Worm (Caenorhabditis elegans) whole organism, late embryonic: ENCODE results near the gene srh-186.
"Not testable (repeated sequence)": the region's sequence is repeated elsewhere in the genome, so short reads cannot be mapped to it uniquely, and the experiment has no call there.

Experiments used
- F13H6.1 ChIP-seq: sonication (generic microtip); optimal IDR thresholded peaks from 2 replicates; lab custom pipeline; 2016; ENCODE audit warnings: missing genetic modification characterization, missing compliant biosample characterization
- ama-1 ChIP-seq: fragments of 150-350 bp; optimal IDR thresholded peaks from 2 replicates; lab custom pipeline; 2014
- ceh-19 ChIP-seq: fragments of 200-800 bp; sonication (Bioruptor generic); optimal IDR thresholded peaks from 2 replicates; lab custom pipeline; 2018; ENCODE audit warnings: mild to moderate bottlenecking, missing genetic modification characterization, missing compliant biosample characterization
- ceh-2 ChIP-seq: sonication (generic microtip); optimal IDR thresholded peaks from 2 replicates; lab custom pipeline; 2016; ENCODE audit warnings: missing genotype, missing genetic modification characterization, missing compliant biosample characterization
- ceh-22 ChIP-seq: sonication (generic microtip); optimal IDR thresholded peaks from 2 replicates; lab custom pipeline; 2017; ENCODE audit warnings: missing biosample characterization, missing genetic modification characterization
- dve-1 ChIP-seq: sonication (generic microtip); optimal IDR thresholded peaks from 2 replicates; lab custom pipeline; 2017; ENCODE audit warnings: antibody characterized with exemption, mild to moderate bottlenecking, missing genetic modification characterization, missing compliant biosample characterization
- elt-4 ChIP-seq: sonication (generic microtip); optimal IDR thresholded peaks from 2 replicates; lab custom pipeline; 2016; ENCODE audit warnings: missing genetic modification characterization, missing compliant biosample characterization
- ets-4 ChIP-seq: sonication (generic microtip); optimal IDR thresholded peaks from 2 replicates; lab custom pipeline; 2016; ENCODE audit warnings: missing genetic modification characterization, missing compliant biosample characterization
- fkh-10 ChIP-seq: fragments of 150-350 bp; optimal IDR thresholded peaks from 2 replicates; lab custom pipeline; 2014; ENCODE audit warnings: missing biosample characterization, missing genetic modification reagents, missing genetic modification characterization
- gmeb-2 ChIP-seq: sonication (generic microtip); optimal IDR thresholded peaks from 2 replicates; lab custom pipeline; 2016; ENCODE audit warnings: missing genetic modification characterization, inconsistent platforms, missing compliant biosample characterization
- hlh-15 ChIP-seq: sonication (generic microtip); optimal IDR thresholded peaks from 2 replicates; lab custom pipeline; 2016; ENCODE audit warnings: missing genetic modification characterization, missing compliant biosample characterization
- hlh-8 ChIP-seq: sonication (generic microtip); optimal IDR thresholded peaks from 2 replicates; lab custom pipeline; 2016; ENCODE audit warnings: missing genotype, missing genetic modification characterization, missing compliant biosample characterization
- lim-6 ChIP-seq: sonication (generic microtip); optimal IDR thresholded peaks from 2 replicates; lab custom pipeline; 2016; ENCODE audit warnings: missing genetic modification characterization, missing compliant biosample characterization
- madf-2 ChIP-seq: sonication (generic microtip); optimal IDR thresholded peaks from 2 replicates; lab custom pipeline; 2017; ENCODE audit warnings: missing genetic modification characterization, missing compliant biosample characterization
- mec-3 ChIP-seq: sonication (generic microtip); optimal IDR thresholded peaks from 2 replicates; lab custom pipeline; 2016; ENCODE audit warnings: borderline replicate concordance, missing genetic modification characterization, missing compliant biosample characterization
- nfya-1 ChIP-seq: sonication (generic microtip); optimal IDR thresholded peaks from 2 replicates; lab custom pipeline; 2017; ENCODE audit warnings: missing genetic modification characterization, mild to moderate bottlenecking, missing compliant biosample characterization, antibody characterized with exemption, moderate library complexity
- nhr-11 ChIP-seq: fragments of 150-350 bp; optimal IDR thresholded peaks from 2 replicates; lab custom pipeline; 2014; ENCODE audit warnings: missing biosample characterization, missing genetic modification characterization
- npax-4 ChIP-seq: sonication (generic microtip); optimal IDR thresholded peaks from 2 replicates; lab custom pipeline; 2016; ENCODE audit warnings: missing genetic modification characterization, missing compliant biosample characterization
- pag-3 ChIP-seq: sonication (generic microtip); optimal IDR thresholded peaks from 2 replicates; lab custom pipeline; 2016; ENCODE audit warnings: missing compliant biosample characterization, missing genetic modification characterization, borderline replicate concordance
- pax-1 ChIP-seq: fragments of 150-350 bp; optimal IDR thresholded peaks from 2 replicates; lab custom pipeline; 2014; ENCODE audit warnings: missing biosample characterization, missing genetic modification characterization
- pha-2 ChIP-seq: sonication (generic microtip); optimal IDR thresholded peaks from 2 replicates; lab custom pipeline; 2017; ENCODE audit warnings: mild to moderate bottlenecking, missing genetic modification characterization, missing compliant biosample characterization
- pha-4 ChIP-seq: fragments of 150-350 bp; optimal IDR thresholded peaks from 2 replicates; lab custom pipeline; 2018; ENCODE audit warnings: missing biosample characterization, missing genetic modification reagents, missing genetic modification characterization
- ref-2 ChIP-seq: sonication (generic microtip); optimal IDR thresholded peaks from 2 replicates; lab custom pipeline; 2016; ENCODE audit warnings: missing genetic modification characterization, missing compliant biosample characterization
- rnt-1 ChIP-seq: sonication (generic microtip); optimal IDR thresholded peaks from 2 replicates; lab custom pipeline; 2016; ENCODE audit warnings: missing genetic modification characterization, missing compliant biosample characterization
- sdc-2 ChIP-seq: sonication (generic microtip); optimal IDR thresholded peaks from 2 replicates; lab custom pipeline; 2016; ENCODE audit warnings: missing genotype, missing genetic modification characterization, missing compliant biosample characterization
- sox-2 ChIP-seq: fragments of 200-800 bp; sonication (Bioruptor generic); IDR thresholded peaks from 2 replicates; pipeline ENCODE4 v1.3.6; 2022; ENCODE audit warnings: missing genetic modification reagents, missing genetic modification characterization, missing compliant biosample characterization
- syd-9 ChIP-seq: sonication (generic microtip); optimal IDR thresholded peaks from 2 replicates; lab custom pipeline; 2016; ENCODE audit warnings: mild to moderate bottlenecking, missing genetic modification characterization, moderate library complexity, missing compliant biosample characterization
- tbx-7 ChIP-seq: sonication (generic microtip); optimal IDR thresholded peaks from 2 replicates; lab custom pipeline; 2016; ENCODE audit warnings: missing genotype, missing genetic modification characterization, missing compliant biosample characterization
- unc-86 ChIP-seq: sonication (generic microtip); optimal IDR thresholded peaks from 2 replicates; lab custom pipeline; 2016; ENCODE audit warnings: missing genetic modification characterization, missing compliant biosample characterization
- ztf-16 ChIP-seq: sonication (generic microtip); optimal IDR thresholded peaks from 2 replicates; lab custom pipeline; 2017; ENCODE audit warnings: missing genetic modification characterization, missing compliant biosample characterization

Gene srh-186

DNA sequence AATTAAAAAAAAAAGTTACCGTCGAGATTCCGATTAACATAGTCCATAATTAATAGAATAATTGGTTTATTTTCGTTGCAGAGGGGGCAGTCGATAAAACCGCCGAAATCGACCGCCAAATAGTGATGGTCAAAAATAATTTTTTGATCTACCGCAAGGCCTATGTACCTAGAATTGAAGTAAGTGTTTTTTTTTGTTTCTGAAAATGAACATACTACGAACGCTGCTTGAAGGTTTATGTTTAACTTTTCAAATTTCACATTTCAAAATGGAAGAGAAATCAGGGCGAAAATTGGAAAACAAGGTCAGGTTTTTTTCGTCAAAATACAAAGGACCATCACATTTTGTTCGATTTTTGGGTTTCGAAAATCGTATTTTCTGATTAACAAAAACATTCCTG lies 27.3 kb upstream of the srh-186 start, which contains the start of gene pzf-1:
Gene pzf-1 (minus strand): TSS at position 101 of the 400 bp plus-strand sequence.
- TF ChIP-seq tbx-7 (tag; lab: Kevin White, UChicago) (no peak), ref-2 (tag; lab: Kevin White, UChicago) (no peak), ceh-22 (tag; lab: Kevin White, UChicago) (no peak), hlh-15 (tag; lab: Kevin White, UChicago) (no peak), elt-4 (tag; lab: Kevin White, UChicago) (no peak), fkh-10 (GFP tag; lab: Kevin White, UChicago) (no peak), npax-4 (tag; lab: Kevin White, UChicago) (no peak), ztf-16 (tag; lab: Kevin White, UChicago) (no peak), nhr-11 (tag; lab: Kevin White, UChicago) (no peak), pax-1 (tag; lab: Kevin White, UChicago) (no peak)

DNA sequence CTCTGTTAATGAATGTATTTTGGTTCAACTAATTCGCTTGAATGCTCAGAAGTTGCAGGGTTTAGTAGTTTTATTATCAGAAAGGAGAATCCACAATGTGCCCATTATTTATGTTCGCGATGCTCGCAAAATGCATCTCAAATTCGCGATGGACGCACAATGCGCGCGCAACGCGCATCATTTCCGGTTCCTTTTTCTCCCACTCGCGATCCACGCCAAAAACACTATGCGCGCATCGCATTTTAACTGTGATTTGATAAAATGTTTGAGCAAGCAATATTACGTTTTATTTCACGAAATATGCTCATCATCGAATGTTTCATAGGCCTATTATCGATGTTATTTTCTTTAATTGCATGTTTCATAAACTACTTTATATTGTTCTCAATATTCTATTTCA lies 25.7 kb upstream of the srh-186 start, which contains the start of gene srbc-77:
Gene srbc-77 (plus strand): TSS at position 301 of the 400 bp plus-strand sequence.
- TF ChIP-seq rnt-1 (tag; lab: Kevin White, UChicago); F13H6.1 (tag; lab: Kevin White, UChicago); sox-2 (GFP tag; lab: Robert Waterston, UW): not testable (repeated sequence)

DNA sequence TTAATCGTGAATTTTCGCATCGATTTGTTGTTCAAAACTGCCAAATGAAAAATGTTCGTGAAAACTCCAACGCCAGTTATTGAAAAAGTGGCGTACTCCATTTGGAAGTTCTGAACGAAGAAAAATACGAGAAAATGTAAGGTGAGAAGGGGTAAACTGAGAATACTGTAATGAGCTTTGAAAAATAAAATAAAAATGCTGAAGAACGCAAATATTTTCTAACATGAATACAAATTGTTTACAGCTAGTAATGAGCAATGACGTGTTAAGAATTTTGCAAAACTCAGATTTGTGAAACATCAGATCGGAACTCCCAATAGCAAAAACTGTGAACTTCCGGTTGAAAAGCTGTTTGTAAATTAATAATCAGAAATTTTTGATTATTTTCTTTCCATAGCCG lies 23.2 kb upstream of the srh-186 start, which contains the start of gene srw-26:
Gene srw-26 (minus strand): TSS at position 101 of the 400 bp plus-strand sequence.
- TF ChIP-seq madf-2 (tag; lab: Kevin White, UChicago), result no peak

DNA sequence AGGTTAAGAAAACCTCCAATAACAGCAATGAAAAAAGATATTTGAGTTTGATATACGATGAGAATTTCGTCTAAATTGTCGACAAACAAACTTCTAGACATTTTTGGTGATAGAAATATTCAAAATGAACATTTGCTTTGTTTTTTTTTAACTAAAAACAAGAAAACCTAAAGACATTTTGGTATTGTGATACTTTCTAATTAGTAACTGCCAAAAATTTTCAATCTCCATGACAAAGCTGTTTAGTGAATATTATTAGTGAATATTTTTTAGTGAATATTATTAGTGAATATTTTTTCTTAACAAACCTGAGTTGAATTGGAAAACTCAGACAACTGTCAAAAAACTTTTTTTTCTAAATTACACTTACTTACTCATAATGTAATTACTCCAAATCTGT lies 15.3 kb upstream of the srh-186 start, which contains the start of gene srw-55:
Gene srw-55 (minus strand): TSS at position 101 of the 400 bp plus-strand sequence.
- TF ChIP-seq mec-3 (no peak), unc-86 (no peak), ref-2 (tag; lab: Kevin White, UChicago) (no peak), ceh-22 (tag; lab: Kevin White, UChicago) (no peak), nfya-1 (tag; lab: Kevin White, UChicago) (no peak), ceh-19 (GFP tag; lab: Kevin White, UChicago) (no peak), gmeb-2 (tag; lab: Kevin White, UChicago) (no peak)

DNA sequence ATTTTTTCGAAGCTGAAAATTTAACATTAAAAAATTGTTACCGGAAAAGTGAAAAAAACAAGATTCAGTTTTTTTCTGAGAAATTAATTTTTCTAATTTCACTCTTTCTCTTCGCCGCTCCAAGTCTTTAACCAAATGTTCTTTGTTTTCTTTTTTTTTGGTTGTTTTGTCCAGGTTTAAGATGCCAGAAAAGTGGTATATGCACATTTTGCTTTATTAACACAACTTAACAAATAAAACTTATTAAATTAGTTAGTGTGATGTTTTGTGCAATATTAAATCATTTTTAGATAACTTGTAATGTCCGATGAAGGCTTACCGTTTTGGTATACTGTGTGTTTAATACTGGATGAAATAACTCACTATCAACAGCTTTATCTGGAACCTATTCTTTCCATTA lies 12.5 kb upstream of the srh-186 start, which contains the start of gene srw-53:
Gene srw-53 (plus strand): TSS at position 301 of the 400 bp plus-strand sequence.
- no peak for TF ChIP-seq fkh-10 (GFP tag; lab: Kevin White, UChicago)
- TF ChIP-seq ama-1 (lab: Kevin White, UChicago), result no peak
- no peak for TF ChIP-seq pag-3 (tag; lab: Kevin White, UChicago)
- TF ChIP-seq madf-2 (tag; lab: Kevin White, UChicago), result no peak
- TF ChIP-seq hlh-8 (tag; lab: Kevin White, UChicago), result no peak

DNA sequence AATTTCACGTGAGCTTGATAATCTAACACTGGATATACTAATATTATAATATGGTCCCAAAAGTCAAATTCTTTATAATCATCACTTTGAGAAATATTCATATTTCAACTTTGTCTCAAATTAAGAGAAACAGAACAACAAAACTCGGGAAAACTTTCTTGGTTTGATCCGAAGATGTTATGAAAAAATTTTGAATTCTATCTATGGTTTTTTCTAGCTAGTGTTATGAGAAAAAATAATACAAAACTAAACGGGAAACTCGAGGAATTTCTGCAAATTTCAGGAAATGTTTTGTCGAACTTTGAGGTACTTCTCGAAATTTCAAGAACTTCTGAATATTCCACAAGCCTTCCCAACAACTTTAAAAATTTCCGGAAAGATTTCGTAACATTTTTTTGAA lies 4.7 kb upstream of the srh-186 start, which contains the start of gene srw-59:
Gene srw-59 (minus strand): TSS at position 101 of the 400 bp plus-strand sequence.
- TF ChIP-seq elt-4 (tag; lab: Kevin White, UChicago) (no peak), ets-4 (tag; lab: Kevin White, UChicago) (no peak), hlh-15 (tag; lab: Kevin White, UChicago) (no peak), ceh-2 (no peak), syd-9 (tag; lab: Kevin White, UChicago) (no peak), sdc-2 (tag; lab: Kevin White, UChicago) (no peak), pax-1 (tag; lab: Kevin White, UChicago) (no peak), dve-1 (tag; lab: Kevin White, UChicago) (no peak), F13H6.1 (tag; lab: Kevin White, UChicago) (no peak), pha-2 (tag; lab: Kevin White, UChicago) (no peak), fkh-10 (GFP tag; lab: Kevin White, UChicago) (no peak), lim-6 (tag; lab: Kevin White, UChicago) (no peak), pha-4 (no peak)
